Worm (Caenorhabditis elegans): ENCODE measurements around the gene lact-3.

- TF ChIP-seq tbx-2 (tag; optimal IDR thresholded peaks at IDR 0.05) (no peak), ama-1 (optimal IDR thresholded peaks at IDR 0.05) (no peak), lin-39 (tag; optimal IDR thresholded peaks at IDR 0.05) (no peak), nhr-28 (tag; optimal IDR thresholded peaks at IDR 0.05) (no peak), pha-4 (tag; optimal IDR thresholded peaks at IDR 0.05) (no peak), unc-62 (GFP tag; optimal IDR thresholded peaks at IDR 0.05) (no peak), ZK546.5 (tag; optimal IDR thresholded peaks at IDR 0.05) (no peak), snpc-4 (tag; optimal IDR thresholded peaks at IDR 0.05) (no peak), ztf-4 (tag; optimal IDR thresholded peaks at IDR 0.05) (no peak), lin-15B (tag; optimal IDR thresholded peaks at IDR 0.05) (no peak), aly-2 (tag; optimal IDR thresholded peaks at IDR 0.05) (no peak)
Observed at ce11 chrII:10605512-10605911, 52.0 kb downstream of the lact-3 start, which contains the start of gene taf-13.
